Fruit fly (Drosophila melanogaster): ENCODE measurements around the gene Cbp80.

DNA sequence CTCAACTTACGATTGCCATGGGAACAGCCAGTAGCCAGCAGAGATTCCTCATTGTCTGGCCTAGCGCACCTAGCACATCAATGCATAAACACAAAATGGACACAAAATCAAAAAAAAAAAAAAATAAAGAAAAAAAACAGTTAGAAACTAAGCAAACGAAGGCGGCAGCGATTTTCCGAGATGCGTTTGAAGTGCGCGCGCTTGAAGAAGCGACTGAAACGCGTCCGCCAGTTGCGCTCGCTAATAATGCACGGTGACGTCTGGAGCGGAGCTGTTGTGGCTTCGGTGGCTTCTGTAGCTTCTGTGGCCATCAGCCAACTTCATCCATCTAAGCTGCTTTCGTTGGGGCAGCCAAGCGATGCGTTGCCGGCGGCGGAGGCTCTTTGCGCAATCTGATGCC, 4.6 kb downstream of the Cbp80 start, which contains the start of gene CG15473:
- TF ChIP-seq zf30C (GFP tag; optimal IDR thresholded peaks at IDR 0.05) (no peak), CG11504 (tag; optimal IDR thresholded peaks at IDR 0.05) (no peak), Hr78 (GFP tag; optimal IDR thresholded peaks at IDR 0.05) (no peak), Hey (tag; optimal IDR thresholded peaks at IDR 0.05) (no peak), dati (GFP tag; IDR thresholded peaks at IDR 0.05) (no peak), vfl (GFP tag; optimal IDR thresholded peaks at IDR 0.05) (no peak), trh (GFP tag; optimal IDR thresholded peaks at IDR 0.05) (no peak), Xrp1 (GFP tag; IDR thresholded peaks at IDR 0.05) (no peak), mld (GFP tag; IDR thresholded peaks at IDR 0.05; ENCODE audit: partially characterized antibody) (no peak), pzg (GFP tag; optimal IDR thresholded peaks at IDR 0.05) (no peak), pum (GFP tag; optimal IDR thresholded peaks at IDR 0.05) (no peak), gcm2 (GFP tag; optimal IDR thresholded peaks at IDR 0.05) (no peak)
